Worm (Caenorhabditis elegans): ENCODE measurements around the gene klp-4.

DNA sequence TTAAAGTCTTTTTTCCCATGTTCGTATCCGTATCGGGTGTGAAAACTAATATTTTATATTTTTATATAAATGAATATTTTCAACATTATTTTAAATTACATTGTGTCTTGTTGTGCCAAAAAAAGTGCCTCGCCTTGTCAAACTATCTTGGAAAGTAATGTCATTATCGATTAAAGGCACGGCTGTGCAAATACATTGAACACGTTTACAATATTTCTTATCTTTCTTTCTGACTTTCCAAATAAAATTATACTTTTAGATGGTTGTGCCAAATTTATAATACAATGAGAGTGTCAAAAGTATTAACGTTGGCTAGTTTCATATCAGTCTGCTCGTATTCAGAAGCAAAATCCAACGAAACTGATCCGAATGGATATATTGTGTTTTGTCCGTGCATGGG lies 12.9 kb downstream of the klp-4 start, which contains the start of gene pfut-1:
- TF ChIP-seq zag-1 (tag; optimal IDR thresholded peaks at IDR 0.05), result no peak
- no peak for TF ChIP-seq unc-62 (GFP tag; optimal IDR thresholded peaks at IDR 0.05 in 1 of 2)
- no peak for TF ChIP-seq unc-62 (tag; optimal IDR thresholded peaks at IDR 0.05)
- no peak for TF ChIP-seq snpc-4 (tag; optimal IDR thresholded peaks at IDR 0.05)
- TF ChIP-seq dmd-8 (GFP tag; IDR thresholded peaks at IDR 0.05), result no peak
- TF ChIP-seq ZK546.5 (tag; optimal IDR thresholded peaks at IDR 0.05), result no peak
- no peak for TF ChIP-seq F26F4.8 (GFP tag; conservative IDR thresholded peaks at IDR 0.05)
- TF ChIP-seq dpl-1 (GFP tag; optimal IDR thresholded peaks at IDR 0.05), result no peak
- no peak for TF ChIP-seq ztf-11 (tag; optimal IDR thresholded peaks at IDR 0.05)
- TF ChIP-seq aha-1 (tag), result no peak
- no peak for TF ChIP-seq Y5F2A.4 (GFP tag; optimal IDR thresholded peaks at IDR 0.05)
- no peak for TF ChIP-seq lin-39 (tag; optimal IDR thresholded peaks at IDR 0.05)
- TF ChIP-seq nhr-6 (tag; optimal IDR thresholded peaks at IDR 0.05), result no peak
- no peak for TF ChIP-seq T26A8.4 (GFP tag; IDR thresholded peaks at IDR 0.05)
- TF ChIP-seq nhr-28 (tag; optimal IDR thresholded peaks at IDR 0.05), result peak; percentile 28

All from whole organism, L4 larva.